Worm (Caenorhabditis elegans) whole organism, L4 larva: ENCODE data around the gene mnk-1.

Experiments
- F10B5.3 ChIP-seq: sonication (generic microtip); optimal IDR thresholded peaks from 2 replicates; lab custom pipeline; 2016; ENCODE audit warnings: mild to moderate bottlenecking, missing genetic modification characterization, missing compliant biosample characterization
- F26F4.8 ChIP-seq: fragments of 200-800 bp; sonication (Bioruptor generic); conservative IDR thresholded peaks from 2 replicates; pipeline ENCODE4 v1.3.6; 2022; ENCODE audit warnings: missing genetic modification characterization, missing compliant biosample characterization
- F44E2.7 ChIP-seq: fragments of 200-800 bp; sonication (Bioruptor generic); IDR thresholded peaks from 2 replicates; pipeline ENCODE4 v2.1.2; 2022; ENCODE audit warnings: missing genetic modification characterization, missing compliant biosample characterization
- F49E8.2 ChIP-seq: sonication (generic microtip); optimal IDR thresholded peaks from 2 replicates; lab custom pipeline; 2016; ENCODE audit warnings: missing compliant biosample characterization, mild to moderate bottlenecking, missing genetic modification characterization, borderline replicate concordance
- R02D3.7 ChIP-seq: fragments of 150-350 bp; sonication (generic microtip); optimal IDR thresholded peaks from 3 replicates; lab custom pipeline; 2014; ENCODE audit warnings: missing biosample characterization, missing genetic modification characterization
- Y105C5A.15 ChIP-seq: fragments of 200-800 bp; sonication (Bioruptor generic); IDR thresholded peaks from 2 replicates; pipeline ENCODE4 v1.3.6; 2022; ENCODE audit warnings: missing genetic modification characterization, missing compliant biosample characterization
- Y5F2A.4 ChIP-seq: fragments of 200-800 bp; sonication (Bioruptor generic); optimal IDR thresholded peaks from 2 replicates; lab custom pipeline; 2018; ENCODE audit warnings: mild to moderate bottlenecking, missing genetic modification characterization, missing compliant biosample characterization
- aha-1 ChIP-seq: fragments of 150-350 bp; peaks from one replicate; lab custom pipeline; 2014; ENCODE audit warnings: missing biosample characterization, missing genetic modification characterization
- aly-2 ChIP-seq: sonication (generic microtip); optimal IDR thresholded peaks from 2 replicates; lab custom pipeline; 2018; ENCODE audit warnings: missing biosample characterization, missing genetic modification characterization
- attf-4 ChIP-seq: sonication (generic microtip); optimal IDR thresholded peaks from 3 replicates; lab custom pipeline; 2017; ENCODE audit warnings: missing biosample characterization, missing genetic modification characterization
- ceh-28 ChIP-seq: fragments of 150-350 bp; optimal IDR thresholded peaks from 2 replicates; lab custom pipeline; 2014; ENCODE audit warnings: missing biosample characterization, missing genetic modification reagents, missing genetic modification characterization
- ceh-32 ChIP-seq: sonication (generic microtip); optimal IDR thresholded peaks from 2 replicates; lab custom pipeline; 2016; ENCODE audit warnings: mild to moderate bottlenecking, missing genetic modification characterization, missing compliant biosample characterization; ENCODE audit not compliant: poor library complexity
- ceh-62 ChIP-seq: sonication (generic microtip); optimal IDR thresholded peaks from 2 replicates; lab custom pipeline; 2017; ENCODE audit warnings: missing biosample characterization, missing genetic modification characterization
- ceh-82 ChIP-seq: sonication (generic microtip); optimal IDR thresholded peaks from 2 replicates; lab custom pipeline; 2017; ENCODE audit warnings: missing biosample characterization, missing genetic modification characterization
- ces-1 ChIP-seq: fragments of 150-350 bp; sonication (generic microtip); optimal IDR thresholded peaks from 4 replicates; lab custom pipeline; 2014; ENCODE audit warnings: missing biosample characterization, missing genetic modification reagents, missing genetic modification characterization
- ctbp-1 ChIP-seq: fragments of 200-800 bp; sonication (Bioruptor generic); IDR thresholded peaks from 2 replicates; pipeline ENCODE4 v1.3.6; 2022; ENCODE audit warnings: missing genetic modification reagents, missing genetic modification characterization, missing compliant biosample characterization
- daf-12 ChIP-seq: fragments of 150-350 bp; optimal IDR thresholded peaks from 2 replicates; lab custom pipeline; 2014; ENCODE audit warnings: missing biosample characterization, missing genetic modification reagents, missing genetic modification characterization
- daf-19 ChIP-seq: fragments of 200-800 bp; sonication (Bioruptor generic); conservative IDR thresholded peaks from 2 replicates; pipeline ENCODE4 v1.3.6; 2022; ENCODE audit warnings: missing genetic modification characterization, missing compliant biosample characterization
- dmd-6 ChIP-seq: fragments of 200-800 bp; sonication (Bioruptor generic); IDR thresholded peaks from 2 replicates; pipeline ENCODE4 v1.3.6; 2022; ENCODE audit warnings: missing genetic modification reagents, missing genetic modification characterization, missing compliant biosample characterization
- dmd-8 ChIP-seq: fragments of 200-800 bp; sonication (Bioruptor generic); IDR thresholded peaks from 2 replicates; pipeline ENCODE4 v1.3.6; 2022; ENCODE audit warnings: missing genetic modification characterization, missing compliant biosample characterization
- dmd-9 ChIP-seq: fragments of 200-800 bp; sonication (Bioruptor generic); IDR thresholded peaks from 2 replicates; pipeline ENCODE4 v1.3.6; 2022; ENCODE audit warnings: missing genetic modification reagents, missing genetic modification characterization, missing compliant biosample characterization
- duxl-1 ChIP-seq: sonication (generic microtip); optimal IDR thresholded peaks from 2 replicates; lab custom pipeline; 2016; ENCODE audit warnings: mild to moderate bottlenecking, missing genetic modification characterization, moderate library complexity, missing compliant biosample characterization; ENCODE audit not compliant: poor library complexity
- egl-43 ChIP-seq: fragments of 200-800 bp; sonication (Bioruptor generic); IDR thresholded peaks from 2 replicates; pipeline ENCODE4 v1.3.6; 2022; ENCODE audit warnings: missing genetic modification reagents, missing genetic modification characterization, missing compliant biosample characterization
- gei-8 ChIP-seq: fragments of 200-800 bp; sonication (Bioruptor generic); optimal IDR thresholded peaks from 2 replicates; lab custom pipeline; 2018; ENCODE audit warnings: mild to moderate bottlenecking, missing genetic modification characterization, missing compliant biosample characterization
- hlh-11 ChIP-seq: fragments of 200-800 bp; sonication (Bioruptor generic); optimal IDR thresholded peaks from 2 replicates; lab custom pipeline; 2018; ENCODE audit warnings: mild to moderate bottlenecking, missing genetic modification characterization, missing compliant biosample characterization
- hlh-30 ChIP-seq: sonication (generic microtip); optimal IDR thresholded peaks from 2 replicates; lab custom pipeline; 2017; ENCODE audit warnings: antibody characterized with exemption, mild to moderate bottlenecking, missing genetic modification characterization, missing compliant biosample characterization; ENCODE audit not compliant: insufficient read depth
- hmg-1.1 ChIP-seq: fragments of 200-800 bp; sonication (Bioruptor generic); IDR thresholded peaks from 2 replicates; pipeline ENCODE4 v1.3.6; 2022; ENCODE audit warnings: missing genetic modification reagents, missing genetic modification characterization, missing compliant biosample characterization
- lim-7 ChIP-seq: fragments of 200-800 bp; sonication (Bioruptor generic); IDR thresholded peaks from 2 replicates; pipeline ENCODE4 v1.3.6; 2022; ENCODE audit warnings: missing genetic modification characterization, missing compliant biosample characterization
- lir-3 ChIP-seq: sonication (generic microtip); optimal IDR thresholded peaks from 2 replicates; lab custom pipeline; 2016; ENCODE audit warnings: mild to moderate bottlenecking, missing genetic modification characterization, missing compliant biosample characterization
- lsy-2 ChIP-seq, 2 experiments: fragments of 150-350 bp in 1 of 2; sonication (generic microtip) in 1 of 2; optimal IDR thresholded peaks; 2 replicates each; lab custom pipeline; 2014 to 2017; ENCODE audit warnings: missing biosample characterization in 2 of 2, missing genetic modification characterization in 2 of 2
- mdl-1 ChIP-seq, 2 experiments: fragments of 150-350 bp in 1 of 2; sonication (generic microtip) in 1 of 2; optimal IDR thresholded peaks; 2 replicates each; lab custom pipeline; 2014 to 2017; ENCODE audit warnings: missing biosample characterization in 2 of 2, missing genetic modification characterization in 2 of 2
- mes-2 ChIP-seq: sonication (generic microtip); optimal IDR thresholded peaks from 2 replicates; lab custom pipeline; 2016; ENCODE audit warnings: missing genotype, mild to moderate bottlenecking, missing genetic modification characterization, missing compliant biosample characterization; ENCODE audit not compliant: poor library complexity, severe bottlenecking
- nhr-10 ChIP-seq: fragments of 150-350 bp; optimal IDR thresholded peaks from 2 replicates; lab custom pipeline; 2014; ENCODE audit warnings: missing biosample characterization, missing genetic modification characterization
- nhr-102 ChIP-seq: sonication (generic microtip); optimal IDR thresholded peaks from 2 replicates; lab custom pipeline; 2016; ENCODE audit warnings: mild to moderate bottlenecking, missing genetic modification characterization, moderate library complexity, missing compliant biosample characterization
- nhr-11 ChIP-seq: fragments of 150-350 bp; optimal IDR thresholded peaks from 2 replicates; lab custom pipeline; 2014; ENCODE audit warnings: missing biosample characterization, missing genetic modification characterization
- nhr-237 ChIP-seq: sonication (generic microtip); optimal IDR thresholded peaks from 2 replicates; lab custom pipeline; 2017; ENCODE audit warnings: missing biosample characterization, missing genetic modification characterization
- nhr-25 ChIP-seq: sonication (generic microtip); optimal IDR thresholded peaks from 2 replicates; lab custom pipeline; 2017; ENCODE audit warnings: missing genetic modification characterization, mild to moderate bottlenecking, missing compliant biosample characterization, antibody characterized with exemption, moderate library complexity, borderline replicate concordance; ENCODE audit not compliant: insufficient read depth
- nhr-42 ChIP-seq: fragments of 200-800 bp; sonication (Bioruptor generic); IDR thresholded peaks from 2 replicates; pipeline ENCODE4 v1.3.6; 2022; ENCODE audit warnings: missing genetic modification characterization, missing compliant biosample characterization
- nhr-76 ChIP-seq: fragments of 150-350 bp; optimal IDR thresholded peaks from 2 replicates; lab custom pipeline; 2014; ENCODE audit warnings: missing biosample characterization, missing genetic modification characterization
- php-3 ChIP-seq: fragments of 200-800 bp; sonication (Bioruptor generic); IDR thresholded peaks from 2 replicates; pipeline ENCODE4 v1.3.6; 2022; ENCODE audit warnings: missing genetic modification reagents, missing genetic modification characterization, missing compliant biosample characterization
- pqm-1 ChIP-seq: sonication (generic microtip); optimal IDR thresholded peaks from 2 replicates; lab custom pipeline; 2017; ENCODE audit warnings: missing biosample characterization, missing genetic modification characterization
- sdz-12 ChIP-seq: fragments of 200-800 bp; sonication (Bioruptor generic); optimal IDR thresholded peaks from 2 replicates; lab custom pipeline; 2018; ENCODE audit warnings: mild to moderate bottlenecking, missing genetic modification characterization, missing compliant biosample characterization
- set-16 ChIP-seq: fragments of 200-800 bp; sonication (Bioruptor generic); IDR thresholded peaks from 2 replicates; pipeline ENCODE4 v1.3.6; 2022; ENCODE audit warnings: missing genetic modification reagents, missing genetic modification characterization, missing compliant biosample characterization
- skn-1 ChIP-seq: fragments of 150-350 bp; optimal IDR thresholded peaks from 2 replicates; lab custom pipeline; 2014; ENCODE audit warnings: missing biosample characterization, missing genetic modification characterization
- snpc-4 ChIP-seq: fragments of 150-350 bp; optimal IDR thresholded peaks from 2 replicates; lab custom pipeline; 2014; ENCODE audit warnings: missing biosample characterization, missing genetic modification characterization
- tag-97 ChIP-seq: fragments of 200-800 bp; sonication (Bioruptor generic); IDR thresholded peaks from 2 replicates; pipeline ENCODE4 v1.3.6; 2022; ENCODE audit warnings: missing genetic modification characterization, missing compliant biosample characterization
- tra-1 ChIP-seq: fragments of 200-800 bp; sonication (Bioruptor generic); IDR thresholded peaks from 2 replicates; pipeline ENCODE4 v1.3.6; 2022; ENCODE audit warnings: missing genetic modification reagents, missing genetic modification characterization, missing compliant biosample characterization
- unc-130 ChIP-seq: sonication (generic microtip); optimal IDR thresholded peaks from 2 replicates; lab custom pipeline; 2016; ENCODE audit warnings: missing genetic modification reagents, missing genetic modification characterization, missing compliant biosample characterization
- unc-39 ChIP-seq: sonication (generic microtip); optimal IDR thresholded peaks from 2 replicates; lab custom pipeline; 2017; ENCODE audit warnings: missing biosample characterization, missing genetic modification characterization
- vab-7 ChIP-seq: fragments of 200-800 bp; sonication (Bioruptor generic); IDR thresholded peaks from 2 replicates; pipeline ENCODE4 v1.3.6; 2022; ENCODE audit warnings: missing genetic modification reagents, missing genetic modification characterization, missing compliant biosample characterization
- ztf-11 ChIP-seq: fragments of 150-350 bp; optimal IDR thresholded peaks from 2 replicates; lab custom pipeline; 2014; ENCODE audit warnings: missing biosample characterization, missing genetic modification characterization

The mnk-1 gene

ce11 chrII:10502491-10503063, 52.3 kb downstream of the mnk-1 start, which contains the start of gene myrf-1 (continued):
- TF ChIP-seq lir-3 (tag; lab: Kevin White, UChicago) (peak; percentile 16), daf-12 (no peak), set-16 (GFP tag; lab: Robert Waterston, UW) (peak; percentile 100), unc-130 (GFP tag; lab: Kevin White, UChicago) (no peak), R02D3.7 (tag; lab: Kevin White, UChicago) (no peak), nhr-102 (tag; lab: Kevin White, UChicago) (peak; percentile 63), nhr-76 (tag; lab: Kevin White, UChicago) (no peak), tag-97 (no peak), ctbp-1 (GFP tag; lab: Robert Waterston, UW) (peak; percentile 91), mdl-1 (tag; optimal IDR thresholded peaks at IDR 0.05; lab: Kevin White, UChicago) (peak; percentile 59 to 92), nhr-237 (tag; lab: Kevin White, UChicago) (no peak), lim-7 (GFP tag; lab: Robert Waterston, UW) (0 out of 2 replicates have a peak, but pooled peaks have one; percentile 46), Y5F2A.4 (GFP tag; lab: Kevin White, UChicago) (no peak), mes-2 (tag; lab: Kevin White, UChicago) (peak; percentile 81), nhr-11 (tag; lab: Kevin White, UChicago) (peak; percentile 95), ceh-28 (tag; lab: Kevin White, UChicago) (no peak), unc-39 (no peak), gei-8 (GFP tag; lab: Kevin White, UChicago) (peak; percentile 48), php-3 (GFP tag; lab: Robert Waterston, UW) (peak; percentile 60; the same call in 1 of the 2 replicates), nhr-25 (peak; percentile 89), F49E8.2 (tag; lab: Kevin White, UChicago) (no peak), Y105C5A.15 (GFP tag; lab: Robert Waterston, UW) (no peak), skn-1 (no peak), hlh-11 (tag; lab: Kevin White, UChicago) (peak; percentile 98), hlh-30 (peak; percentile 90), nhr-10 (tag; lab: Kevin White, UChicago) (no peak), hmg-1.1 (GFP tag; lab: Robert Waterston, UW) (peak; percentile 94), dmd-8 (GFP tag; lab: Robert Waterston, UW) (0 out of 2 replicates have a peak, but pooled peaks have one; percentile 44), sdz-12 (GFP tag; lab: Kevin White, UChicago) (no peak), daf-19 (GFP tag; lab: Robert Waterston, UW) (no peak), attf-4 (tag; lab: Kevin White, UChicago) (no peak), nhr-42 (peak; percentile 69; the same call in 1 of the 2 replicates), F26F4.8 (GFP tag; lab: Robert Waterston, UW) (0 out of 2 replicates have a peak, but pooled peaks have one; percentile 14), dmd-6 (GFP tag; lab: Robert Waterston, UW) (peak; percentile 84), F10B5.3 (tag; lab: Kevin White, UChicago) (peak; percentile 55), dmd-9 (GFP tag; lab: Robert Waterston, UW) (0 out of 2 replicates have a peak, but pooled peaks have one; percentile 31), aha-1 (peak; percentile 99), vab-7 (GFP tag; lab: Robert Waterston, UW) (peak; percentile 64; the same call in 1 of the 2 replicates), tra-1 (peak; percentile 73; the same call in 1 of the 2 replicates), snpc-4 (tag; lab: Kevin White, UChicago) (no peak), ceh-62 (tag; lab: Kevin White, UChicago) (no peak), pqm-1 (tag; lab: Kevin White, UChicago) (peak; percentile 19), F44E2.7 (no peak), ceh-32 (tag; lab: Kevin White, UChicago) (peak; percentile 27), ceh-82 (tag; lab: Kevin White, UChicago) (no peak), egl-43 (GFP tag; lab: Robert Waterston, UW) (peak; percentile 91), ztf-11 (tag; lab: Kevin White, UChicago) (no peak), aly-2 (tag; lab: Kevin White, UChicago) (no peak), ces-1 (GFP tag; lab: Kevin White, UChicago) (no peak), lsy-2 (tag; optimal IDR thresholded peaks at IDR 0.05; lab: Kevin White, UChicago) (peak; percentile 25 to 74), duxl-1 (tag; lab: Kevin White, UChicago) (no peak)
